Worm (Caenorhabditis elegans) whole organism, midembryonic: Measurements from ENCODE around the gene C35B1.5.

Source experiments
- T22C8.4 ChIP-seq: fragments of 200-800 bp; sonication (Bioruptor generic); IDR thresholded peaks from 2 replicates; pipeline ENCODE4 v1.3.6; 2022; ENCODE audit warnings: missing genetic modification characterization, missing compliant biosample characterization
- ref-1 ChIP-seq: fragments of 200-800 bp; sonication (Bioruptor generic); conservative IDR thresholded peaks from 2 replicates; pipeline ENCODE4 v1.3.6; 2022; ENCODE audit warnings: missing genetic modification reagents, missing genetic modification characterization, missing compliant biosample characterization

DNA sequence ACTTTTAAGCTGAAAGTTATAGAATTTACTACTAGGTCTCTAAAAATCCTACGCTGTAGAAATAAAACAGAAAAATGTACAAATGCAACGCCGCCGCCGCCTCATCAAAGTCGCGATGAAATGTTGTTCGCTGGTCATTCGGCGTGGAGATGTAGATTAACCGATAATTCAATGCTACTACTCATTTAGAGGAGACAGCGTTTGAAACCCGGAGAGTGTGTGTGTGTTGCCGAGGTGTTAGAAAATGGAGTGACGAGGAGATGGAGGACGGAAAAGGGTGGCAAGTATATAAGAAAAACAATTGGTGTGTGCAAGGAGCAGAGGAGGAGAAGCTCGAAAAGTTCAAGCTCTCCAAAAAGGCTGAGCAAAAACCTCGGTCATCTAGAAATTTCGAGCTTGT, 31.7 kb downstream of the C35B1.5 start:
- TF ChIP-seq ref-1 (GFP tag; lab: Robert Waterston, UW) (no peak), T22C8.4 (GFP tag; lab: Robert Waterston, UW) (no peak)
